Worm (Caenorhabditis elegans): ENCODE results near the gene nhr-231.

The nhr-231 gene

ce11 chrV:18771390-18771789, 19.4 kb upstream of the nhr-231 start, which contains the start of gene clec-256:
Gene clec-256, plus strand, starts transcription at chrV:18771690.
- no peak for TF ChIP-seq egl-27 (tag; optimal IDR thresholded peaks at IDR 0.05)
- TF ChIP-seq nfya-1 (tag; optimal IDR thresholded peaks at IDR 0.05; ENCODE audit: insufficient read depth): no peak
- TF ChIP-seq elt-1 (tag; optimal IDR thresholded peaks at IDR 0.05): no peak
- TF ChIP-seq nhr-67 (tag; optimal IDR thresholded peaks at IDR 0.05): no peak
- TF ChIP-seq ama-1 (optimal IDR thresholded peaks at IDR 0.05): no peak
- TF ChIP-seq ceh-9 (tag; optimal IDR thresholded peaks at IDR 0.05): no peak
- TF ChIP-seq aly-2 (tag; optimal IDR thresholded peaks at IDR 0.05): no peak
- no peak for TF ChIP-seq sea-2 (GFP tag; optimal IDR thresholded peaks at IDR 0.05)
- no peak for TF ChIP-seq hmg-11 (tag; optimal IDR thresholded peaks at IDR 0.05)
- no peak for TF ChIP-seq nhr-11 (tag; optimal IDR thresholded peaks at IDR 0.05)
- TF ChIP-seq ceh-16 (tag; optimal IDR thresholded peaks at IDR 0.05): no peak
- no peak for TF ChIP-seq nhr-77 (tag; optimal IDR thresholded peaks at IDR 0.05)
- no peak for TF ChIP-seq fkh-10 (GFP tag; optimal IDR thresholded peaks at IDR 0.05)
- no peak for TF ChIP-seq nhr-12 (tag; optimal IDR thresholded peaks at IDR 0.05)
- TF ChIP-seq snpc-4 (tag; optimal IDR thresholded peaks at IDR 0.05): no peak
- TF ChIP-seq nhr-23 (tag; optimal IDR thresholded peaks at IDR 0.05): no peak
- TF ChIP-seq fos-1 (tag; optimal IDR thresholded peaks at IDR 0.05): no peak
- TF ChIP-seq pqm-1 (tag; optimal IDR thresholded peaks at IDR 0.05): no peak
- TF ChIP-seq fkh-2 (tag; optimal IDR thresholded peaks at IDR 0.05): no peak
- TF ChIP-seq skn-1 (tag; optimal IDR thresholded peaks at IDR 0.05): no peak

DNA sequence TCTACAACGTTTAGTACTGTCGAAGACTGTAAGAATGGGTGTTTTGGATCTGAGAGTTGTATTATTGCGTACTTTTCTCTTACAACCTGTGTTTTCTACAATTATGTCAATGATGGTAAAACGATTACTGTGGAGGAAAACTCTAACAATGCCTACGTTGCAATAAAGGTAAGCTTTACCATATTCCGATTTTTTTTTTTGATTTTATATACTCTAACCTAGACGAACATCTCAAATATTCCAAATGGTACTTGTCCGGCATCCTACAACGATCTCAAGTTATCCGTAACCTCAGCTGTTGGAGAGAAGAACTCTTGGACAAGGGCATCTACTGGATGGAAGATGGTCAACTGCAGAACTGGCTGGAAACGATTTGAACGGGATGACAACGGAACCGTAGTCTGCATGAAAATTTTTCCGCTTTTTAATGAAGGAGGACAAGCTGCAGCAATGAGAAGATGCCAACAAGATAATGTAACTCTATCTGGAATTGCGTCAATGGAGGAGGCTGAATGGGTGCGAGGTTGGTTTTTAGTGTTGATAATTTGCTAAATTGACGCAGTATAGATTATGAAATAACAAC, 18.9 kb upstream of the nhr-231 start:
- TF ChIP-seq ama-1 (optimal IDR thresholded peaks at IDR 0.05) (no peak), ZK546.5 (tag; optimal IDR thresholded peaks at IDR 0.05) (no peak)

ce11 chrV:18772761-18773160, 18.0 kb upstream of the nhr-231 start, which contains the start of gene clec-257:
Gene clec-257, plus strand, starts transcription at chrV:18773061.
- no peak for TF ChIP-seq ZK546.5 (tag; optimal IDR thresholded peaks at IDR 0.05)
- no peak for TF ChIP-seq jun-1 (tag; optimal IDR thresholded peaks at IDR 0.05)
- no peak for TF ChIP-seq ceh-28 (tag; optimal IDR thresholded peaks at IDR 0.05)
- TF ChIP-seq hmg-11 (tag; optimal IDR thresholded peaks at IDR 0.05): no peak
- no peak for TF ChIP-seq fkh-10 (GFP tag; optimal IDR thresholded peaks at IDR 0.05)
- TF ChIP-seq tbx-2 (tag; optimal IDR thresholded peaks at IDR 0.05): no peak
- TF ChIP-seq unc-62 (GFP tag; optimal IDR thresholded peaks at IDR 0.05): no peak
- TF ChIP-seq nhr-43 (tag; optimal IDR thresholded peaks at IDR 0.05; ENCODE audit: poor library complexity, severe bottlenecking): no peak
- no peak for TF ChIP-seq zag-1 (tag; optimal IDR thresholded peaks at IDR 0.05)
- TF ChIP-seq elt-1 (tag; optimal IDR thresholded peaks at IDR 0.05): no peak
- TF ChIP-seq fkh-2 (tag; optimal IDR thresholded peaks at IDR 0.05): no peak
- TF ChIP-seq egl-27 (tag; optimal IDR thresholded peaks at IDR 0.05): no peak
- TF ChIP-seq sea-2 (GFP tag; optimal IDR thresholded peaks at IDR 0.05): no peak
- no peak for TF ChIP-seq ceh-82 (tag; optimal IDR thresholded peaks at IDR 0.05)
- TF ChIP-seq nhr-11 (tag; optimal IDR thresholded peaks at IDR 0.05): no peak
- no peak for TF ChIP-seq lin-39 (tag; optimal IDR thresholded peaks at IDR 0.05)
- no peak for TF ChIP-seq fos-1 (tag; optimal IDR thresholded peaks at IDR 0.05)
- no peak for TF ChIP-seq ceh-9 (tag; optimal IDR thresholded peaks at IDR 0.05)
- TF ChIP-seq mml-1 (tag; optimal IDR thresholded peaks at IDR 0.05): no peak
- no peak for TF ChIP-seq ztf-11 (tag; optimal IDR thresholded peaks at IDR 0.05)

DNA sequence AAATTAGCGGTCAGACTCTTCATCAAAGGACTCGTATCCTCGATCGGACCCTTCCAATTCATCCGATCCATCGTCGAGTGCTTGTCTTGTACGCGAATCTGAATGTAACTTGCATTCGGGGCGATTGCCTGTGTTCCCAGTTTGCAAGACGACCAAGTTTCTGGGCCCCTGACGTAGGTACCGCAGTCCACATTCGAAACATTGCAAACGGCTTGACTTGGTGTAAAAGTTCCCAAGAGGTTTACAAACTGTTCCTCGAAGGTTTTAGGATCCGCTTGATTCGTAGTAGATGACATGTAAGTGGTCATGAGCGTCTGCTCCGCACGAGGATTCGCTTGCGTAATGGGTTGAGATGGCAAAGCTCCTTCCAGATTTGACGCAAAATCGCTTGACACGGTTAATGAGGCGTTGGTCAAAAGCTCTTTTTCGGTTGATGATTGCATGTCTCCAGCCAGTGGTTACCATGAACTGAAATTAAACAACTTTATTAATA, 14.5 kb upstream of the nhr-231 start, which contains the start of gene Y17D7B.4:
TSS of gene Y17D7B.4 (minus strand) at position 443 of the 493 bp plus-strand sequence.
- TF ChIP-seq pqm-1 (tag; optimal IDR thresholded peaks at IDR 0.05) (peak; percentile 18), ZK546.5 (tag; optimal IDR thresholded peaks at IDR 0.05) (no peak), nhr-43 (tag; optimal IDR thresholded peaks at IDR 0.05; ENCODE audit: poor library complexity, severe bottlenecking) (no peak)

DNA sequence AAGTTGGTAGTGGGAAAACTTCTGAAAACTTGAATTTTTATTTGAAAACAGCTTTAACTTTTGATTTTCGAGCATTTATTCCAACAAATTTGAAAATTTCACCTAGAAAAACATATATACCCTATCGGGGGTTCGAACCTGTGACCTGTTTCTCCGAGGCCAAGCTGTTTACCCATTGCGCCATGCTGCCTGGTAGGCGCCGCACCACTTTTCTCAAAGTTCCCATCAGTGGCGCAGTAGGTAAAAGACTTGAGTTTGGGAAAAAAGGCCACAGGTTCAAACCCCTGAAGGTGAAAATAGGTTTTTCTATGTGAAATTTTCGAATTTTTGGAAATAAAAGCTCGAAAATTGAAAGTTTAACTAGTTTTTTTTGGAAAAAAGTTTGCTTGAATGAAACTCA, 10.2 kb upstream of the nhr-231 start:
- TF ChIP-seq aly-2 (tag; optimal IDR thresholded peaks at IDR 0.05) (no peak), nfya-1 (tag; optimal IDR thresholded peaks at IDR 0.05; ENCODE audit: insufficient read depth) (no peak), fkh-2 (tag; optimal IDR thresholded peaks at IDR 0.05) (no peak), ztf-4 (tag; optimal IDR thresholded peaks at IDR 0.05) (no peak), tbx-2 (tag; optimal IDR thresholded peaks at IDR 0.05) (no peak), hmg-11 (tag; optimal IDR thresholded peaks at IDR 0.05) (no peak), ceh-16 (tag; optimal IDR thresholded peaks at IDR 0.05) (no peak), ceh-9 (tag; optimal IDR thresholded peaks at IDR 0.05) (no peak), daf-12 (tag; optimal IDR thresholded peaks at IDR 0.05) (no peak), elt-3 (tag; optimal IDR thresholded peaks at IDR 0.05) (no peak), fkh-10 (GFP tag; optimal IDR thresholded peaks at IDR 0.05) (no peak)
